Fruit fly (Drosophila melanogaster) whole organism, adult: ENCODE results near the gene CG31431.

Experiments
- CG1620 ChIP-seq: fragments of 200-800 bp; sonication (Bioruptor generic); optimal IDR thresholded peaks from 2 replicates; lab custom pipeline; 2016; ENCODE audit warnings: missing biosample characterization, missing genetic modification characterization
- cnc ChIP-seq, 2 experiments: fragments of >200 bp; optimal IDR thresholded peaks; 2 replicates each; lab custom pipeline; 2017

dm6 chr3R:21862868-21863267, 7.6 kb upstream of the CG31431 start:
- no peak for TF ChIP-seq CG1620 (GFP tag; lab: Kevin White, UChicago)
- no peak for TF ChIP-seq cnc (optimal IDR thresholded peaks at IDR 0.05; lab: Kevin White, UChicago)
